Fruit fly (Drosophila melanogaster) whole organism, embryonic: ENCODE results near the gene Unr.
A peak's percentile ranks its signal among the peaks of the same experiment; 100 is the strongest.

Source experiments
- Ada2b ChIP-seq: fragments of 200-800 bp; sonication (Bioruptor generic); IDR thresholded peaks from 2 replicates; pipeline ENCODE4 v1.3.6; 2022; ENCODE audit warnings: missing biosample characterization, missing genetic modification characterization
- Adf1 ChIP-seq: fragments of 200-800 bp; sonication (Bioruptor generic); IDR thresholded peaks from 2 replicates; pipeline ENCODE4 v1.3.6; 2022; ENCODE audit warnings: missing biosample characterization, missing genetic modification characterization
- BtbVII ChIP-seq: fragments of 200-800 bp; sonication (Bioruptor generic); optimal IDR thresholded peaks from 3 replicates; lab custom pipeline; 2017; ENCODE audit warnings: missing biosample characterization, mild to moderate bottlenecking, missing genetic modification characterization
- CG11723 ChIP-seq: fragments of 200-800 bp; sonication (Bioruptor generic); optimal IDR thresholded peaks from 2 replicates; lab custom pipeline; 2017; ENCODE audit warnings: missing biosample characterization, mild to moderate bottlenecking, missing genetic modification characterization
- CG12104 ChIP-seq: fragments of 200-800 bp; sonication (Bioruptor generic); optimal IDR thresholded peaks from 3 replicates; lab custom pipeline; 2016; ENCODE audit warnings: missing biosample characterization, missing genetic modification characterization
- CG13624 ChIP-seq: fragments of 200-800 bp; sonication (Bioruptor generic); optimal IDR thresholded peaks from 2 replicates; lab custom pipeline; 2016; ENCODE audit warnings: missing biosample characterization, missing genetic modification characterization
- CG14667 ChIP-seq: fragments of 200-800 bp; sonication (Bioruptor generic); IDR thresholded peaks from 2 replicates; pipeline ENCODE4 v1.3.6; 2022; ENCODE audit warnings: missing biosample characterization, missing genetic modification characterization
- CG1602 ChIP-seq: fragments of 200-800 bp; sonication (Bioruptor generic); optimal IDR thresholded peaks from 3 replicates; lab custom pipeline; 2016; ENCODE audit warnings: missing biosample characterization, missing genetic modification characterization
- CG1647 ChIP-seq: fragments of 200-800 bp; sonication (Bioruptor generic); optimal IDR thresholded peaks from 3 replicates; lab custom pipeline; 2016; ENCODE audit warnings: missing biosample characterization, missing genetic modification characterization
- CG16779 ChIP-seq: fragments of 200-800 bp; sonication (Bioruptor generic); IDR thresholded peaks from 2 replicates; pipeline ENCODE4 v1.3.6; 2022; ENCODE audit warnings: missing biosample characterization, missing genetic modification characterization
- CG17328 ChIP-seq: fragments of 200-800 bp; sonication (Bioruptor generic); IDR thresholded peaks from 2 replicates; pipeline ENCODE4 v1.3.6; 2022; ENCODE audit warnings: missing biosample characterization, missing genetic modification characterization
- CG18011 ChIP-seq: fragments of 200-800 bp; sonication (Bioruptor generic); optimal IDR thresholded peaks from 2 replicates; lab custom pipeline; 2017; ENCODE audit warnings: missing biosample characterization, missing genetic modification characterization, mild to moderate bottlenecking, moderate library complexity, missing genotype
- CG18262 ChIP-seq: fragments of 200-800 bp; optimal IDR thresholded peaks from 3 replicates; lab custom pipeline; 2019; ENCODE audit warnings: missing biosample characterization, mild to moderate bottlenecking, missing genetic modification characterization, moderate library complexity
- CG2712 ChIP-seq: fragments of 200-800 bp; optimal IDR thresholded peaks from 3 replicates; lab custom pipeline; 2019; ENCODE audit warnings: missing biosample characterization, mild to moderate bottlenecking, missing genetic modification characterization, moderate library complexity
- CG31365 ChIP-seq: fragments of 200-800 bp; sonication (Bioruptor generic); optimal IDR thresholded peaks from 2 replicates; lab custom pipeline; 2018; ENCODE audit warnings: missing biosample characterization, mild to moderate bottlenecking, missing genetic modification characterization
- CG31388 ChIP-seq: fragments of 200-800 bp; sonication (Bioruptor generic); optimal IDR thresholded peaks from 2 replicates; lab custom pipeline; 2016; ENCODE audit warnings: missing biosample characterization, missing genetic modification characterization
- CG3163 ChIP-seq: fragments of 200-800 bp; sonication (Bioruptor generic); optimal IDR thresholded peaks from 3 replicates; lab custom pipeline; 2016; ENCODE audit warnings: missing biosample characterization, missing genetic modification characterization
- CG33557 ChIP-seq: fragments of 200-800 bp; sonication (Bioruptor generic); optimal IDR thresholded peaks from 2 replicates; lab custom pipeline; 2019; ENCODE audit warnings: missing biosample characterization, mild to moderate bottlenecking, missing genetic modification characterization, moderate library complexity
- CG6175 ChIP-seq: fragments of 200-800 bp; sonication (Bioruptor generic); IDR thresholded peaks from 3 replicates; pipeline ENCODE4 v1.3.6; 2022; ENCODE audit warnings: missing biosample characterization, missing genetic modification characterization
- CG7357 ChIP-seq: fragments of 200-800 bp; sonication (Bioruptor generic); IDR thresholded peaks from 3 replicates; pipeline ENCODE4 v1.3.6; 2022; ENCODE audit warnings: missing biosample characterization, missing genetic modification characterization
- CG8924 ChIP-seq: fragments of 200-800 bp; optimal IDR thresholded peaks from 3 replicates; lab custom pipeline; 2019; ENCODE audit warnings: missing biosample characterization, mild to moderate bottlenecking, missing genetic modification characterization, moderate library complexity
- CG9797 ChIP-seq: fragments of 200-800 bp; sonication (Bioruptor generic); optimal IDR thresholded peaks from 3 replicates; lab custom pipeline; 2018; ENCODE audit warnings: missing biosample characterization, mild to moderate bottlenecking, missing genetic modification characterization
- HLH3B ChIP-seq: fragments of 200-800 bp; sonication (Bioruptor generic); IDR thresholded peaks from 2 replicates; pipeline ENCODE4 v1.3.6; 2022; ENCODE audit warnings: missing biosample characterization, missing genetic modification characterization
- HLH54F ChIP-seq: fragments of 200-800 bp; sonication (Bioruptor generic); optimal IDR thresholded peaks from 3 replicates; lab custom pipeline; 2016; ENCODE audit warnings: missing biosample characterization, missing genetic modification characterization
- Hsf ChIP-seq: fragments of 200-800 bp; sonication (Bioruptor generic); optimal IDR thresholded peaks from 3 replicates; lab custom pipeline; 2016; ENCODE audit warnings: missing biosample characterization, missing genetic modification characterization
- Mad ChIP-seq: fragments of 200-800 bp; sonication (Bioruptor generic); optimal IDR thresholded peaks from 2 replicates; lab custom pipeline; 2016; ENCODE audit warnings: missing biosample characterization, missing genetic modification characterization
- Max ChIP-seq: fragments of 200-800 bp; sonication (Bioruptor generic); optimal IDR thresholded peaks from 2 replicates; lab custom pipeline; 2016; ENCODE audit warnings: missing biosample characterization, mild to moderate bottlenecking, missing genetic modification characterization
- Neu2 ChIP-seq: fragments of 200-800 bp; sonication (Bioruptor generic); optimal IDR thresholded peaks from 3 replicates; lab custom pipeline; 2016; ENCODE audit warnings: missing biosample characterization, missing genetic modification characterization, borderline replicate concordance
- NfI ChIP-seq: fragments of 200-800 bp; sonication (Bioruptor generic); optimal IDR thresholded peaks from 3 replicates; lab custom pipeline; 2018; ENCODE audit warnings: missing biosample characterization, mild to moderate bottlenecking, missing genetic modification characterization, moderate library complexity
- Sry-β ChIP-seq: fragments of 200-800 bp; sonication (Bioruptor generic); optimal IDR thresholded peaks from 2 replicates; lab custom pipeline; 2018; ENCODE audit warnings: missing biosample characterization, mild to moderate bottlenecking, missing genetic modification characterization, moderate library complexity
- ash1 ChIP-seq: fragments of 200-800 bp; sonication (Bioruptor generic); optimal IDR thresholded peaks from 2 replicates; lab custom pipeline; 2018; ENCODE audit warnings: missing biosample characterization, mild to moderate bottlenecking, missing genetic modification characterization
- br ChIP-seq: fragments of >200 bp; optimal IDR thresholded peaks from 2 replicates; lab custom pipeline; 2017
- dmrt11E ChIP-seq: fragments of 200-800 bp; sonication (Bioruptor generic); optimal IDR thresholded peaks from 3 replicates; lab custom pipeline; 2018; ENCODE audit warnings: missing biosample characterization, mild to moderate bottlenecking, missing genetic modification characterization, moderate library complexity
- emc ChIP-seq: fragments of 200-800 bp; sonication (Bioruptor generic); optimal IDR thresholded peaks from 2 replicates; lab custom pipeline; 2016; ENCODE audit warnings: missing biosample characterization, missing genetic modification characterization
- exex ChIP-seq: fragments of 200-800 bp; sonication (Bioruptor generic); optimal IDR thresholded peaks from 4 replicates; lab custom pipeline; 2018; ENCODE audit warnings: missing biosample characterization, mild to moderate bottlenecking, missing genetic modification characterization, moderate library complexity
- jumu ChIP-seq: fragments of 200-800 bp; sonication (Bioruptor generic); optimal IDR thresholded peaks from 3 replicates; lab custom pipeline; 2016; ENCODE audit warnings: missing biosample characterization, missing genetic modification characterization
- nerfin-1 ChIP-seq: fragments of 200-800 bp; sonication (Bioruptor generic); optimal IDR thresholded peaks from 3 replicates; lab custom pipeline; 2019; ENCODE audit warnings: missing biosample characterization, mild to moderate bottlenecking, missing genetic modification characterization, moderate library complexity
- nom ChIP-seq: fragments of 200-800 bp; sonication (Bioruptor generic); optimal IDR thresholded peaks from 2 replicates; lab custom pipeline; 2017; ENCODE audit warnings: missing biosample characterization, missing genetic modification characterization, mild to moderate bottlenecking, moderate library complexity, missing genetic modification reagents
- odd ChIP-seq: fragments of 200-800 bp; sonication (Bioruptor generic); optimal IDR thresholded peaks from 2 replicates; lab custom pipeline; 2017; ENCODE audit warnings: missing biosample characterization, mild to moderate bottlenecking, missing genetic modification characterization
- row ChIP-seq: fragments of 200-800 bp; sonication (Bioruptor generic); IDR thresholded peaks from 3 replicates; pipeline ENCODE4 v1.3.6; 2022; ENCODE audit warnings: missing biosample characterization, missing genetic modification characterization
- shn ChIP-seq: fragments of 200-800 bp; sonication (Bioruptor generic); optimal IDR thresholded peaks from 3 replicates; lab custom pipeline; 2016; ENCODE audit warnings: missing biosample characterization, missing genetic modification characterization
- sima ChIP-seq: fragments of 200-800 bp; sonication (Bioruptor generic); optimal IDR thresholded peaks from 2 replicates; lab custom pipeline; 2016; ENCODE audit warnings: missing biosample characterization, missing genetic modification characterization
- slp2 ChIP-seq: fragments of 200-800 bp; sonication (Bioruptor generic); optimal IDR thresholded peaks from 2 replicates; lab custom pipeline; 2016; ENCODE audit warnings: missing biosample characterization, missing genetic modification characterization
- sr ChIP-seq: fragments of 200-800 bp; sonication (Bioruptor generic); IDR thresholded peaks from 3 replicates; pipeline ENCODE4 v1.3.6; 2022; ENCODE audit warnings: missing biosample characterization, missing genetic modification characterization
- tgo ChIP-seq: fragments of 200-800 bp; sonication (Bioruptor generic); IDR thresholded peaks from 3 replicates; pipeline ENCODE4 v1.3.6; 2022; ENCODE audit warnings: missing biosample characterization, missing genetic modification characterization
- tio ChIP-seq: fragments of 200-800 bp; sonication (Bioruptor generic); optimal IDR thresholded peaks from 2 replicates; lab custom pipeline; 2017; ENCODE audit warnings: missing biosample characterization, missing genetic modification characterization, inconsistent platforms
- tna ChIP-seq: fragments of 200-800 bp; sonication (Bioruptor generic); IDR thresholded peaks from 2 replicates; pipeline ENCODE4 v1.3.6; 2022; ENCODE audit warnings: missing biosample characterization, missing genetic modification characterization; ENCODE audit not compliant: partially characterized antibody
- tup ChIP-seq: fragments of 200-800 bp; sonication (Bioruptor generic); optimal IDR thresholded peaks from 2 replicates; lab custom pipeline; 2016; ENCODE audit warnings: missing biosample characterization, mild to moderate bottlenecking, missing genetic modification characterization, moderate library complexity
- wor ChIP-seq: fragments of 200-800 bp; sonication (Bioruptor generic); IDR thresholded peaks from 2 replicates; pipeline ENCODE4 v1.3.6; 2022; ENCODE audit warnings: missing biosample characterization, missing genetic modification characterization
- z ChIP-seq: fragments of 200-800 bp; sonication (Bioruptor generic); IDR thresholded peaks from 3 replicates; pipeline ENCODE4 v1.3.6; 2022; ENCODE audit warnings: missing biosample characterization, missing genetic modification characterization

Unr gene

DNA sequence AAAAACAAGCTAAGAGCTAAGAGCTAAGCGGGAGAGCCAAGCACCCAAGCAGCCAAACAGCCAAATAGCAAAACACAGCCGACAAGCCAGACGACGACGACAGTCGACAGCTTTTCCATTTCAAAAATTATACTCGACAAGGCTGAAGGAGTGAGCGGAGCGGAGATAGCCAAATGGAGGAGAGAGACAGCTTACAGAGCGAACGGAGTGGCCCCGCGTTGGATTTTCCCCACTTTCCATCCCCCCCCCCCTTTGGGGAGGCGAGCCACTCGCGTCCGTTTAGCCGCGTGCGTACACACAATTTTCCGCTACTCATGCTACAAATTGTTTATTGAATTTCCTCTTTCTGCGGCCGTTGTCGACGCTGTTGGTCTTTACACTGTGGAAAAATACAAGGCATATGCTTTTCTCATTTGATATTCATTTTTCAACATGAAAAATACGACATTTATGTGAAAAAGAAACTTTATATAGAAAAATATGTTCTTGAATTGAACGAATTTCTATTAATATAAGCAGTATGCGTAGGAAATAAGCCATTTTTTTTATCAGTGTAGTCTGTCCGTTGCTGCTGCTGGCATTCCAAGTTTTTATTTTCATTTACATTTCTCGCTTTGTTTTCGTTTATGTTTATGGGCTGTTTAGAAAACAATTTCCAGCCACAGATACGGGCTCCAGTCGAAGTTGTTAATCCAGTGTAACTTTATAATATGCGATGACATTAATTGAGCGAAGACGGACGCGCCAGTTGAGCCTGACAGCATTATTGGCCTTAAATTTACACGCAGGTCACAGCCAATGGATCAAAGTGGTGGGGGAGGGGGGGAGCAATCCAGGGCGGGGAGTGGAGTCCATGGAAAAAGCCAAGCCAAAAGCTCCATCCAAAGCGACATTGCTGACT is 15.9 kb upstream of the Unr start (continued):
- TF ChIP-seq CG12104 (GFP tag; lab: Kevin White, UChicago) (peak; percentile 98), CG16779 (GFP tag; lab: Robert Waterston, UW) (peak; percentile 78), dmrt11E (tag; lab: Kevin White, UChicago) (peak; percentile 99), HLH3B (GFP tag; lab: Robert Waterston, UW) (peak; percentile 99), Adf1 (peak; percentile 78), CG18011 (peak; percentile 89), row (GFP tag; lab: Robert Waterston, UW) (peak; percentile 98), exex (tag; lab: Kevin White, UChicago) (peak; percentile 86), CG7357 (GFP tag; lab: Robert Waterston, UW) (peak; percentile 91), Sry-β (GFP tag; lab: Kevin White, UChicago) (peak; percentile 73), z (GFP tag; lab: Robert Waterston, UW) (peak; percentile 88), emc (GFP tag; lab: Kevin White, UChicago) (peak; percentile 86), wor (GFP tag; lab: Robert Waterston, UW) (peak; percentile 98), slp2 (GFP tag; lab: Kevin White, UChicago) (peak; percentile 98), CG8924 (peak; percentile 99), tgo (peak; percentile 98), shn (peak; percentile 95), nerfin-1 (tag; lab: Kevin White, UChicago) (peak; percentile 98), CG14667 (GFP tag; lab: Robert Waterston, UW) (peak; percentile 96), Hsf (GFP tag; lab: Kevin White, UChicago) (peak; percentile 98), br (lab: Kevin White, UChicago) (no peak), CG9797 (GFP tag; lab: Kevin White, UChicago) (peak; percentile 58), CG31388 (GFP tag; lab: Kevin White, UChicago) (peak; percentile 96), CG1647 (peak; percentile 97), tna (no peak), CG6175 (GFP tag; lab: Robert Waterston, UW) (peak; percentile 91), nom (GFP tag; lab: Kevin White, UChicago) (peak; percentile 86), CG18262 (peak; percentile 99), CG33557 (peak; percentile 98), CG31365 (tag; lab: Kevin White, UChicago) (peak; percentile 87), BtbVII (GFP tag; lab: Kevin White, UChicago) (peak; percentile 97), odd (peak; percentile 97), Neu2 (GFP tag; lab: Kevin White, UChicago) (peak; percentile 79), Ada2b (GFP tag; lab: Robert Waterston, UW) (peak; percentile 98), Max (GFP tag; lab: Kevin White, UChicago) (peak; percentile 98), tio (peak; percentile 99), Mad (GFP tag; lab: Kevin White, UChicago) (peak; percentile 97), CG11723 (GFP tag; lab: Kevin White, UChicago) (peak; percentile 97), HLH54F (peak; percentile 95), CG17328 (GFP tag; lab: Robert Waterston, UW) (peak; percentile 99), CG1602 (GFP tag; lab: Kevin White, UChicago) (peak; percentile 99), jumu (GFP tag; lab: Kevin White, UChicago) (peak; percentile 97), ash1 (GFP tag; lab: Kevin White, UChicago) (peak; percentile 74), NfI (GFP tag; lab: Kevin White, UChicago) (peak; percentile 97), sima (peak; percentile 94), CG13624 (GFP tag; lab: Kevin White, UChicago) (peak; percentile 98), CG3163 (GFP tag; lab: Kevin White, UChicago) (peak; percentile 74), tup (peak; percentile 95), CG2712 (peak; percentile 99), sr (GFP tag; lab: Robert Waterston, UW) (peak; percentile 89)
